Fruit fly (Drosophila melanogaster) whole organism, embryonic: Measurements from ENCODE around the gene lectin-21Cb.
A peak's percentile ranks its signal among the peaks of the same experiment; 100 is the strongest.

ENCODE experiments used
- Atf3 ChIP-seq: fragments of 200-800 bp; sonication (Bioruptor generic); optimal IDR thresholded peaks from 3 replicates; lab custom pipeline; 2016; ENCODE audit warnings: missing biosample characterization, missing genetic modification characterization
- Awh ChIP-seq: fragments of 200-800 bp; sonication (Bioruptor generic); IDR thresholded peaks from 2 replicates; pipeline ENCODE4, ENCODE4 v1.3.6; 2022; ENCODE audit warnings: missing biosample characterization, missing genetic modification characterization
- BEAF-32 ChIP-seq: fragments of 200-800 bp; sonication (Bioruptor generic); optimal IDR thresholded peaks from 3 replicates; lab custom pipeline; 2017; ENCODE audit warnings: missing biosample characterization, missing genetic modification characterization, mild to moderate bottlenecking, moderate library complexity, missing genetic modification reagents
- CG10274 ChIP-seq: fragments of 200-800 bp; sonication (Bioruptor generic); optimal IDR thresholded peaks from 3 replicates; lab custom pipeline; 2017; ENCODE audit warnings: missing biosample characterization, mild to moderate bottlenecking, missing genetic modification characterization
- CG10543 ChIP-seq: fragments of 200-800 bp; sonication (Bioruptor generic); optimal IDR thresholded peaks from 3 replicates; lab custom pipeline; 2017; ENCODE audit warnings: missing biosample characterization, mild to moderate bottlenecking, missing genetic modification characterization, moderate library complexity
- CG11695 ChIP-seq: fragments of 200-800 bp; sonication (Bioruptor generic); IDR thresholded peaks from 3 replicates; pipeline ENCODE4 v1.3.6; 2022; ENCODE audit warnings: missing biosample characterization, missing genetic modification characterization
- CG11696 ChIP-seq: fragments of 200-800 bp; sonication (Bioruptor generic); IDR thresholded peaks from 2 replicates; pipeline ENCODE4 v1.3.6; 2022; ENCODE audit warnings: missing biosample characterization, missing genetic modification characterization
- CG12155 ChIP-seq: fragments of 200-800 bp; sonication (Bioruptor generic); optimal IDR thresholded peaks from 3 replicates; lab custom pipeline; 2016; ENCODE audit warnings: missing biosample characterization, missing genetic modification characterization
- CG13287 ChIP-seq: fragments of 200-800 bp; sonication (Bioruptor generic); IDR thresholded peaks from 2 replicates; pipeline ENCODE4 v1.3.6; 2022; ENCODE audit warnings: missing biosample characterization, missing genetic modification characterization; ENCODE audit not compliant: partially characterized antibody
- CG13624 ChIP-seq: fragments of 200-800 bp; sonication (Bioruptor generic); optimal IDR thresholded peaks from 2 replicates; lab custom pipeline; 2016; ENCODE audit warnings: missing biosample characterization, missing genetic modification characterization
- CG14860 ChIP-seq: fragments of 200-800 bp; sonication (Bioruptor generic); IDR thresholded peaks from 3 replicates; pipeline ENCODE4 v1.3.6; 2022; ENCODE audit warnings: missing biosample characterization, missing genetic modification characterization; ENCODE audit not compliant: partially characterized antibody
- CG14965 ChIP-seq: fragments of 200-800 bp; sonication (Bioruptor generic); optimal IDR thresholded peaks from 2 replicates; lab custom pipeline; 2016; ENCODE audit warnings: missing biosample characterization, missing genetic modification characterization, borderline replicate concordance
- CG1602 ChIP-seq: fragments of 200-800 bp; sonication (Bioruptor generic); optimal IDR thresholded peaks from 3 replicates; lab custom pipeline; 2016; ENCODE audit warnings: missing biosample characterization, missing genetic modification characterization
- CG17361 ChIP-seq: fragments of 200-800 bp; sonication (Bioruptor generic); IDR thresholded peaks from 3 replicates; pipeline ENCODE4 v1.3.6; 2022; ENCODE audit warnings: missing biosample characterization, missing genetic modification characterization
- CG18599 ChIP-seq: fragments of 200-800 bp; sonication (Bioruptor generic); optimal IDR thresholded peaks from 3 replicates; lab custom pipeline; 2017; ENCODE audit warnings: missing biosample characterization, missing genetic modification characterization, mild to moderate bottlenecking, moderate library complexity, missing genetic modification reagents
- CG18619 ChIP-seq: fragments of 200-800 bp; sonication (Bioruptor generic); optimal IDR thresholded peaks from 3 replicates; lab custom pipeline; 2017; ENCODE audit warnings: missing biosample characterization, mild to moderate bottlenecking, missing genetic modification characterization
- CG2116 ChIP-seq: fragments of 200-800 bp; sonication (Bioruptor generic); optimal IDR thresholded peaks from 3 replicates; lab custom pipeline; 2018; ENCODE audit warnings: missing biosample characterization, mild to moderate bottlenecking, missing genetic modification characterization
- CG2712 ChIP-seq: fragments of 200-800 bp; optimal IDR thresholded peaks from 3 replicates; lab custom pipeline; 2019; ENCODE audit warnings: missing biosample characterization, mild to moderate bottlenecking, missing genetic modification characterization, moderate library complexity
- CG3726 ChIP-seq: fragments of 200-800 bp; sonication (Bioruptor generic); IDR thresholded peaks from 3 replicates; pipeline ENCODE4, ENCODE4 v1.3.6; 2022; ENCODE audit warnings: missing biosample characterization, missing genetic modification characterization
- CG3847 ChIP-seq: fragments of 200-800 bp; sonication (Bioruptor generic); IDR thresholded peaks from 2 replicates; pipeline ENCODE4 v1.3.6; 2022; ENCODE audit warnings: missing biosample characterization, missing genetic modification characterization
- CG42726 ChIP-seq: fragments of 200-800 bp; sonication (Bioruptor generic); IDR thresholded peaks from 2 replicates; pipeline ENCODE4 v1.3.6; 2022; ENCODE audit warnings: missing biosample characterization, missing genetic modification characterization; ENCODE audit not compliant: partially characterized antibody
- CG4328 ChIP-seq: fragments of 200-800 bp; sonication (Bioruptor generic); optimal IDR thresholded peaks from 3 replicates; lab custom pipeline; 2017; ENCODE audit warnings: missing biosample characterization, missing genetic modification reagents, missing genetic modification characterization
- CG6175 ChIP-seq: fragments of 200-800 bp; sonication (Bioruptor generic); IDR thresholded peaks from 3 replicates; pipeline ENCODE4 v1.3.6; 2022; ENCODE audit warnings: missing biosample characterization, missing genetic modification characterization
- CG6765 ChIP-seq: fragments of 200-800 bp; sonication (Bioruptor generic); optimal IDR thresholded peaks from 3 replicates; lab custom pipeline; 2017; ENCODE audit warnings: missing biosample characterization, mild to moderate bottlenecking, missing genetic modification characterization
- Dip2 ChIP-seq: fragments of 200-800 bp; sonication (Bioruptor generic); IDR thresholded peaks from 2 replicates; pipeline ENCODE4 v1.3.6; 2022; ENCODE audit warnings: missing biosample characterization, missing genetic modification characterization
- Ets65A ChIP-seq: fragments of 200-800 bp; sonication (Bioruptor generic); peaks from one replicate; lab custom pipeline; 2016; ENCODE audit warnings: missing biosample characterization, missing genetic modification characterization
- Lpt ChIP-seq: fragments of >200 bp; optimal IDR thresholded peaks from 2 replicates; lab custom pipeline; 2018; ENCODE audit warnings: missing biosample characterization, missing genetic modification characterization
- Mad ChIP-seq: fragments of 200-800 bp; sonication (Bioruptor generic); optimal IDR thresholded peaks from 2 replicates; lab custom pipeline; 2016; ENCODE audit warnings: missing biosample characterization, missing genetic modification characterization
- Mes4 ChIP-seq: fragments of 200-800 bp; sonication (Bioruptor generic); optimal IDR thresholded peaks from 2 replicates; lab custom pipeline; 2016; ENCODE audit warnings: missing biosample characterization, missing genetic modification characterization
- NfI ChIP-seq: fragments of 200-800 bp; sonication (Bioruptor generic); optimal IDR thresholded peaks from 3 replicates; lab custom pipeline; 2018; ENCODE audit warnings: missing biosample characterization, mild to moderate bottlenecking, missing genetic modification characterization, moderate library complexity
- Sin3A ChIP-seq: fragments of >200 bp; optimal IDR thresholded peaks from 2 replicates; lab custom pipeline; 2018
- Stat92E ChIP-seq, 3 experiments: fragments of >200 bp in 2 of 3; fragments of 200-800 bp in 1 of 3; sonication (Bioruptor generic) in 1 of 3; optimal IDR thresholded peaks; 2 replicates each; lab custom pipeline; 2017 to 2019; ENCODE audit warnings: missing biosample characterization in 3 of 3, missing genetic modification characterization in 3 of 3, mild to moderate bottlenecking in 1 of 3, moderate library complexity in 1 of 3
- bsh ChIP-seq, 2 experiments: fragments of 200-800 bp; sonication (Bioruptor generic); optimal IDR thresholded peaks; 2 replicates each; lab custom pipeline; 2017 to 2018; ENCODE audit warnings: mild to moderate bottlenecking in 2 of 2, missing biosample characterization in 2 of 2, missing genetic modification characterization in 2 of 2, moderate library complexity in 1 of 2
- cato ChIP-seq: fragments of 200-800 bp; sonication (Bioruptor generic); optimal IDR thresholded peaks from 2 replicates; lab custom pipeline; 2016; ENCODE audit warnings: missing biosample characterization, missing genetic modification characterization, borderline replicate concordance
- ci ChIP-seq: fragments of 200-800 bp; sonication (Bioruptor generic); IDR thresholded peaks from 3 replicates; pipeline ENCODE4 v1.3.6; 2022; ENCODE audit warnings: missing biosample characterization, missing genetic modification characterization
- dpn ChIP-seq, 2 experiments: fragments of 200-800 bp; sonication (Bioruptor generic); optimal IDR thresholded peaks; 3 replicates each; lab custom pipeline; 2016; ENCODE audit warnings: missing biosample characterization in 2 of 2, missing genetic modification characterization in 2 of 2
- esg ChIP-seq: fragments of 200-800 bp; sonication (Bioruptor generic); conservative IDR thresholded peaks from 2 replicates; pipeline ENCODE4 v1.3.6; 2022; ENCODE audit warnings: missing biosample characterization, missing genetic modification characterization
- grau ChIP-seq: fragments of 200-800 bp; optimal IDR thresholded peaks from 3 replicates; lab custom pipeline; 2019; ENCODE audit warnings: missing biosample characterization, mild to moderate bottlenecking, missing genetic modification characterization, moderate library complexity
- grn ChIP-seq: fragments of 200-800 bp; sonication (Bioruptor generic); optimal IDR thresholded peaks from 3 replicates; lab custom pipeline; 2017; ENCODE audit warnings: missing biosample characterization, missing genetic modification characterization
- nom ChIP-seq: fragments of 200-800 bp; sonication (Bioruptor generic); optimal IDR thresholded peaks from 2 replicates; lab custom pipeline; 2017; ENCODE audit warnings: missing biosample characterization, missing genetic modification characterization, mild to moderate bottlenecking, moderate library complexity, missing genetic modification reagents
- oc ChIP-seq: fragments of 200-800 bp; sonication (Bioruptor generic); optimal IDR thresholded peaks from 2 replicates; lab custom pipeline; 2018; ENCODE audit warnings: missing biosample characterization, mild to moderate bottlenecking, missing genetic modification characterization, moderate library complexity
- pho ChIP-seq: fragments of 200-800 bp; sonication (Bioruptor generic); optimal IDR thresholded peaks from 2 replicates; lab custom pipeline; 2016; ENCODE audit warnings: missing biosample characterization, missing genetic modification characterization
- psq ChIP-seq: fragments of 200-800 bp; sonication (Bioruptor generic); optimal IDR thresholded peaks from 2 replicates; lab custom pipeline; 2017; ENCODE audit warnings: missing biosample characterization, missing genetic modification characterization
- ranshi ChIP-seq: fragments of 200-800 bp; sonication (Bioruptor generic); IDR thresholded peaks from 2 replicates; pipeline ENCODE4 v1.3.6; 2022; ENCODE audit warnings: missing biosample characterization, missing genetic modification characterization
- sens ChIP-seq: fragments of 200-800 bp; sonication (Bioruptor generic); peaks from one replicate; lab custom pipeline; 2016; ENCODE audit warnings: missing biosample characterization, missing genetic modification characterization
- seq ChIP-seq: fragments of 200-800 bp; sonication (Bioruptor generic); IDR thresholded peaks from 2 replicates; pipeline ENCODE4 v1.3.6; 2022; ENCODE audit warnings: missing biosample characterization, missing genetic modification characterization
- sob ChIP-seq: fragments of 200-800 bp; sonication (Bioruptor generic); IDR thresholded peaks from 2 replicates; pipeline ENCODE4 v1.3.6; 2022; ENCODE audit warnings: missing biosample characterization, missing genetic modification characterization
- tin ChIP-seq: fragments of 200-800 bp; sonication (Bioruptor generic); optimal IDR thresholded peaks from 3 replicates; lab custom pipeline; 2016; ENCODE audit warnings: missing biosample characterization, missing genetic modification characterization
- tup ChIP-seq: fragments of 200-800 bp; sonication (Bioruptor generic); optimal IDR thresholded peaks from 2 replicates; lab custom pipeline; 2016; ENCODE audit warnings: missing biosample characterization, mild to moderate bottlenecking, missing genetic modification characterization, moderate library complexity

The lectin-21Cb gene

dm6 chr2L:615023-615422 is 6.0 kb downstream of the lectin-21Cb start:
- TF ChIP-seq CG11696 (GFP tag; lab: Robert Waterston, UW) (no peak), CG1602 (GFP tag; lab: Kevin White, UChicago) (no peak), oc (no peak), ranshi (GFP tag; lab: Robert Waterston, UW) (no peak), NfI (no peak), Dip2 (GFP tag; lab: Robert Waterston, UW) (no peak)

- TF ChIP-seq tin (GFP tag; lab: Kevin White, UChicago), result no peak
- no peak for TF ChIP-seq Awh (GFP tag; lab: Robert Waterston, UW)
- TF ChIP-seq CG4328, result no peak
- TF ChIP-seq CG6765 (GFP tag; lab: Kevin White, UChicago), result no peak
- no peak for TF ChIP-seq CG2116 (GFP tag; lab: Kevin White, UChicago)
- no peak for TF ChIP-seq esg (GFP tag; lab: Robert Waterston, UW)
- no peak for TF ChIP-seq bsh (GFP tag; optimal IDR thresholded peaks at IDR 0.05; lab: Kevin White, UChicago)
- no peak for TF ChIP-seq CG2712
- TF ChIP-seq tup (GFP tag; lab: Kevin White, UChicago), result no peak
- no peak for TF ChIP-seq CG13624 (GFP tag; lab: Kevin White, UChicago)
- no peak for TF ChIP-seq CG14860 (GFP tag; lab: Robert Waterston, UW)
- no peak for TF ChIP-seq grn (GFP tag; lab: Kevin White, UChicago)
- no peak for TF ChIP-seq seq (GFP tag; lab: Robert Waterston, UW)
- no peak for TF ChIP-seq CG14965 (GFP tag; lab: Kevin White, UChicago)
- TF ChIP-seq CG3847 (GFP tag; lab: Robert Waterston, UW), result no peak
- TF ChIP-seq sob (GFP tag; lab: Robert Waterston, UW), result no peak
- TF ChIP-seq BEAF-32, result no peak
- TF ChIP-seq Stat92E (GFP tag; optimal IDR thresholded peaks at IDR 0.05; lab: Kevin White, UChicago), result no peak
- no peak for TF ChIP-seq CG10543
- no peak for TF ChIP-seq cato (GFP tag; lab: Kevin White, UChicago)
These were observed 8.2 kb downstream of the lectin-21Cb start for dm6 chr2L:612778-613177.

dm6 chr2L:609497-609896 is 11.5 kb downstream of the lectin-21Cb start:
- TF ChIP-seq sens (peak; percentile 6), Ets65A (peak; percentile 77), psq (GFP tag; lab: Kevin White, UChicago) (no peak), CG18619 (no peak), nom (GFP tag; lab: Kevin White, UChicago) (peak; percentile 28), bsh (GFP tag; optimal IDR thresholded peaks at IDR 0.05; lab: Kevin White, UChicago) (peak in 1 of 2 experiments; percentile 57), CG3726 (GFP tag; lab: Robert Waterston, UW) (no peak), CG42726 (no peak), Mes4 (no peak)

- TF ChIP-seq CG17361 (GFP tag; lab: Robert Waterston, UW) (0 out of 3 replicates have a peak, but pooled peaks have one; percentile 24), CG12155 (GFP tag; lab: Kevin White, UChicago) (no peak), pho (GFP tag; lab: Kevin White, UChicago) (no peak), CG1602 (GFP tag; lab: Kevin White, UChicago) (no peak), dpn (GFP tag; optimal IDR thresholded peaks at IDR 0.05; lab: Kevin White, UChicago) (no peak), Sin3A (no peak), CG11695 (GFP tag; lab: Robert Waterston, UW) (no peak), Lpt (GFP tag; lab: Kevin White, UChicago) (no peak), Atf3 (GFP tag; lab: Kevin White, UChicago) (no peak), CG6175 (GFP tag; lab: Robert Waterston, UW) (no peak), Mad (GFP tag; lab: Kevin White, UChicago) (no peak), Ets65A (peak; percentile 56), CG13624 (GFP tag; lab: Kevin White, UChicago) (no peak), ci (GFP tag; lab: Robert Waterston, UW) (no peak), CG10274 (GFP tag; lab: Kevin White, UChicago) (no peak), CG18599 (GFP tag; lab: Kevin White, UChicago) (no peak), CG13287 (GFP tag; lab: Robert Waterston, UW) (no peak), grau (tag; lab: Kevin White, UChicago) (no peak), sens (no peak)
These were observed 12.9 kb downstream of the lectin-21Cb start for dm6 chr2L:608143-608542.
